Worm (Caenorhabditis elegans): ENCODE data around the gene F11A10.5.

F11A10.5 gene

ce11 chrIV:12086498-12086897 is 7.4 kb upstream of the F11A10.5 start:
- TF ChIP-seq med-1 (GFP tag; optimal IDR thresholded peaks at IDR 0.05; ENCODE audit: insufficient read depth) (peak; percentile 50), tab-1 (GFP tag; IDR thresholded peaks at IDR 0.05) (peak; percentile 84), klf-2 (GFP tag; conservative IDR thresholded peaks at IDR 0.05) (peak; percentile 15; the same call in 1 of the 2 replicates), flt-1 (GFP tag; IDR thresholded peaks at IDR 0.05) (peak; percentile 78), cog-1 (tag; optimal IDR thresholded peaks at IDR 0.05) (peak; percentile 37), ref-1 (GFP tag; conservative IDR thresholded peaks at IDR 0.05) (peak; percentile 56; the same call in 1 of the 2 replicates), T22C8.4 (GFP tag; IDR thresholded peaks at IDR 0.05) (peak; percentile 57; the same call in 1 of the 2 replicates), ztf-29 (GFP tag; IDR thresholded peaks at IDR 0.05) (peak; percentile 67), ztf-23 (GFP tag; IDR thresholded peaks at IDR 0.05) (peak; percentile 77)

ce11 chrIV:12088898-12089297 is 5.0 kb upstream of the F11A10.5 start:
- no peak for TF ChIP-seq ref-1 (GFP tag; conservative IDR thresholded peaks at IDR 0.05)
- TF ChIP-seq tab-1 (GFP tag; IDR thresholded peaks at IDR 0.05): no peak
- TF ChIP-seq med-1 (GFP tag; optimal IDR thresholded peaks at IDR 0.05; ENCODE audit: insufficient read depth): no peak
- TF ChIP-seq T22C8.4 (GFP tag; IDR thresholded peaks at IDR 0.05): no peak
- no peak for TF ChIP-seq cog-1 (tag; optimal IDR thresholded peaks at IDR 0.05)
- no peak for TF ChIP-seq klf-2 (GFP tag; conservative IDR thresholded peaks at IDR 0.05)
- no peak for TF ChIP-seq ztf-23 (GFP tag; IDR thresholded peaks at IDR 0.05)
- no peak for TF ChIP-seq flt-1 (GFP tag; IDR thresholded peaks at IDR 0.05)
- TF ChIP-seq ztf-29 (GFP tag; IDR thresholded peaks at IDR 0.05): no peak

- TF ChIP-seq flt-1 (GFP tag; IDR thresholded peaks at IDR 0.05) (no peak), ref-1 (GFP tag; conservative IDR thresholded peaks at IDR 0.05) (no peak), med-1 (GFP tag; optimal IDR thresholded peaks at IDR 0.05; ENCODE audit: insufficient read depth) (no peak), tab-1 (GFP tag; IDR thresholded peaks at IDR 0.05) (no peak), cog-1 (tag; optimal IDR thresholded peaks at IDR 0.05) (no peak), T22C8.4 (GFP tag; IDR thresholded peaks at IDR 0.05) (no peak), klf-2 (GFP tag; conservative IDR thresholded peaks at IDR 0.05) (no peak), ztf-29 (GFP tag; IDR thresholded peaks at IDR 0.05) (no peak), ztf-23 (GFP tag; IDR thresholded peaks at IDR 0.05) (no peak)
These were observed 4.4 kb upstream of the F11A10.5 start, which contains the start of gene F11A10.6 for ce11 chrIV:12089551-12089950. Gene F11A10.6 (minus strand): TSS chrIV:12089651.

- TF ChIP-seq med-1 (GFP tag; optimal IDR thresholded peaks at IDR 0.05; ENCODE audit: insufficient read depth): no peak
- no peak for TF ChIP-seq klf-2 (GFP tag; conservative IDR thresholded peaks at IDR 0.05)
These were observed 1.8 kb upstream of the F11A10.5 start, which contains the start of gene mig-32 for ce11 chrIV:12092113-12092512. Gene mig-32 (minus strand): TSS chrIV:12092213.

- no peak for TF ChIP-seq tab-1 (GFP tag; IDR thresholded peaks at IDR 0.05)
- TF ChIP-seq cog-1 (tag; optimal IDR thresholded peaks at IDR 0.05): no peak
- no peak for TF ChIP-seq med-1 (GFP tag; optimal IDR thresholded peaks at IDR 0.05; ENCODE audit: insufficient read depth)
These were observed 535 bp upstream of the F11A10.5 start, which contains the start of gene cpsf-4 for ce11 chrIV:12093384-12093783. Gene cpsf-4 (minus strand): TSS chrIV:12093445.

- TF ChIP-seq cog-1 (tag; optimal IDR thresholded peaks at IDR 0.05): no peak
- no peak for TF ChIP-seq ztf-29 (GFP tag; IDR thresholded peaks at IDR 0.05)
- no peak for TF ChIP-seq T22C8.4 (GFP tag; IDR thresholded peaks at IDR 0.05)
- TF ChIP-seq ref-1 (GFP tag; conservative IDR thresholded peaks at IDR 0.05): no peak
- no peak for TF ChIP-seq flt-1 (GFP tag; IDR thresholded peaks at IDR 0.05)
- no peak for TF ChIP-seq med-1 (GFP tag; optimal IDR thresholded peaks at IDR 0.05; ENCODE audit: insufficient read depth)
- no peak for TF ChIP-seq klf-2 (GFP tag; conservative IDR thresholded peaks at IDR 0.05)
- TF ChIP-seq ztf-23 (GFP tag; IDR thresholded peaks at IDR 0.05): no peak
- no peak for TF ChIP-seq tab-1 (GFP tag; IDR thresholded peaks at IDR 0.05)
These were observed 2.6 kb downstream of the F11A10.5 start, which contains the start of gene mon-2 for ce11 chrIV:12096479-12096878. Gene mon-2 (plus strand): TSS chrIV:12096779.

- TF ChIP-seq T22C8.4 (GFP tag; IDR thresholded peaks at IDR 0.05): no peak
These were observed 11.6 kb downstream of the F11A10.5 start, which contains the start of gene M18.3 for ce11 chrIV:12105558-12105957. Gene M18.3 (plus strand): TSS chrIV:12105858.

ce11 chrIV:12108984-12109657 is 15.2 kb downstream of the F11A10.5 start:
- TF ChIP-seq cog-1 (tag; optimal IDR thresholded peaks at IDR 0.05) (no peak), ztf-23 (GFP tag; IDR thresholded peaks at IDR 0.05) (no peak), T22C8.4 (GFP tag; IDR thresholded peaks at IDR 0.05) (no peak), klf-2 (GFP tag; conservative IDR thresholded peaks at IDR 0.05) (no peak), med-1 (GFP tag; optimal IDR thresholded peaks at IDR 0.05; ENCODE audit: insufficient read depth) (no peak), tab-1 (GFP tag; IDR thresholded peaks at IDR 0.05) (no peak), ztf-29 (GFP tag; IDR thresholded peaks at IDR 0.05) (no peak), ref-1 (GFP tag; conservative IDR thresholded peaks at IDR 0.05) (no peak), flt-1 (GFP tag; IDR thresholded peaks at IDR 0.05) (no peak)

ce11 chrIV:12109743-12110142 is 15.8 kb downstream of the F11A10.5 start:
- no peak for TF ChIP-seq ztf-29 (GFP tag; IDR thresholded peaks at IDR 0.05)
- TF ChIP-seq flt-1 (GFP tag; IDR thresholded peaks at IDR 0.05): no peak
- no peak for TF ChIP-seq ztf-23 (GFP tag; IDR thresholded peaks at IDR 0.05)
- TF ChIP-seq cog-1 (tag; optimal IDR thresholded peaks at IDR 0.05): no peak
- no peak for TF ChIP-seq tab-1 (GFP tag; IDR thresholded peaks at IDR 0.05)
- TF ChIP-seq ref-1 (GFP tag; conservative IDR thresholded peaks at IDR 0.05): no peak
- no peak for TF ChIP-seq klf-2 (GFP tag; conservative IDR thresholded peaks at IDR 0.05)
- no peak for TF ChIP-seq med-1 (GFP tag; optimal IDR thresholded peaks at IDR 0.05; ENCODE audit: insufficient read depth)
- no peak for TF ChIP-seq T22C8.4 (GFP tag; IDR thresholded peaks at IDR 0.05)

ce11 chrIV:12110339-12110738 is 16.4 kb downstream of the F11A10.5 start, which contains the start of gene col-129:
Gene col-129 (minus strand): TSS chrIV:12110439.
- TF ChIP-seq ref-1 (GFP tag; conservative IDR thresholded peaks at IDR 0.05) (no peak), tab-1 (GFP tag; IDR thresholded peaks at IDR 0.05) (no peak), klf-2 (GFP tag; conservative IDR thresholded peaks at IDR 0.05) (no peak), ztf-29 (GFP tag; IDR thresholded peaks at IDR 0.05) (no peak), T22C8.4 (GFP tag; IDR thresholded peaks at IDR 0.05) (no peak), med-1 (GFP tag; optimal IDR thresholded peaks at IDR 0.05; ENCODE audit: insufficient read depth) (no peak), ztf-23 (GFP tag; IDR thresholded peaks at IDR 0.05) (no peak), cog-1 (tag; optimal IDR thresholded peaks at IDR 0.05) (no peak), flt-1 (GFP tag; IDR thresholded peaks at IDR 0.05) (no peak)

Measured in whole organism, midembryonic.